Worm (Caenorhabditis elegans) whole organism, young adult: Measurements from ENCODE around the gene mai-2.

Experiments
- B0019.2 ChIP-seq: fragments of 200-800 bp; sonication (Bioruptor generic); conservative IDR thresholded peaks from 2 replicates; pipeline ENCODE4 v1.3.6; 2022; ENCODE audit warnings: missing genetic modification reagents, missing genetic modification characterization, missing compliant biosample characterization
- B0336.3 ChIP-seq: fragments of 200-800 bp; sonication (Bioruptor generic); IDR thresholded peaks from 2 replicates; pipeline ENCODE4 v1.3.6; 2022; ENCODE audit warnings: missing genetic modification characterization, missing compliant biosample characterization
- F37B4.10 ChIP-seq: fragments of 200-800 bp; sonication (Bioruptor generic); IDR thresholded peaks from 2 replicates; pipeline ENCODE4 v1.3.6; 2022; ENCODE audit warnings: missing genetic modification characterization, missing compliant biosample characterization
- F39B2.1 ChIP-seq: fragments of 200-800 bp; sonication (Bioruptor generic); IDR thresholded peaks from 2 replicates; pipeline ENCODE4 v1.3.6; 2022; ENCODE audit warnings: missing genetic modification reagents, missing genetic modification characterization, missing compliant biosample characterization
- F49E8.2 ChIP-seq: sonication (generic microtip); optimal IDR thresholded peaks from 3 replicates; lab custom pipeline; 2017; ENCODE audit warnings: missing genetic modification characterization, mild to moderate bottlenecking, missing compliant biosample characterization, antibody characterized with exemption, moderate library complexity; ENCODE audit not compliant: insufficient read depth
- F57A8.1 ChIP-seq: fragments of 200-800 bp; sonication (Bioruptor generic); optimal IDR thresholded peaks from 2 replicates; lab custom pipeline; 2018; ENCODE audit warnings: mild to moderate bottlenecking, missing genetic modification characterization, moderate library complexity, missing compliant biosample characterization
- T07F8.4 ChIP-seq: sonication (generic microtip); optimal IDR thresholded peaks from 2 replicates; lab custom pipeline; 2016; ENCODE audit warnings: mild to moderate bottlenecking, missing genetic modification characterization, moderate library complexity, missing compliant biosample characterization
- Y79H2A.3 ChIP-seq: fragments of 200-800 bp; sonication (Bioruptor generic); conservative IDR thresholded peaks from 2 replicates; pipeline ENCODE4 v1.3.6; 2022; ENCODE audit warnings: missing genetic modification reagents, missing genetic modification characterization, missing compliant biosample characterization
- attf-5 ChIP-seq: fragments of 200-800 bp; sonication (Bioruptor generic); optimal IDR thresholded peaks from 2 replicates; lab custom pipeline; 2018; ENCODE audit warnings: mild to moderate bottlenecking, missing genetic modification characterization, missing compliant biosample characterization
- attf-6 ChIP-seq: fragments of 200-800 bp; sonication (Bioruptor generic); IDR thresholded peaks from 2 replicates; pipeline ENCODE4 v1.3.6; 2022; ENCODE audit warnings: missing genetic modification reagents, missing genetic modification characterization, missing compliant biosample characterization
- ccch-3 ChIP-seq: fragments of 200-800 bp; sonication (Bioruptor generic); optimal IDR thresholded peaks from 2 replicates; lab custom pipeline; 2018; ENCODE audit warnings: mild to moderate bottlenecking, missing genetic modification characterization, missing compliant biosample characterization
- cebp-1 ChIP-seq, 2 experiments: fragments of 200-800 bp in 1 of 2; sonication (Bioruptor generic) in 1 of 2; sonication (generic microtip) in 1 of 2; IDR thresholded peaks in 1 of 2; optimal IDR thresholded peaks in 1 of 2; 2 replicates each; pipeline versions ENCODE4 v1.3.6 to Lab custom; 2017 to 2022; ENCODE audit warnings: missing compliant biosample characterization in 2 of 2, missing genetic modification characterization in 2 of 2, mild to moderate bottlenecking in 1 of 2, missing genetic modification reagents in 1 of 2, moderate library complexity in 1 of 2
- ceh-100 ChIP-seq: fragments of 200-800 bp; sonication (Bioruptor generic); IDR thresholded peaks from 2 replicates; pipeline ENCODE4 v1.3.6; 2022; ENCODE audit warnings: missing genetic modification reagents, missing genetic modification characterization, missing compliant biosample characterization
- ceh-27 ChIP-seq: fragments of 200-800 bp; sonication (Bioruptor generic); optimal IDR thresholded peaks from 2 replicates; lab custom pipeline; 2018; ENCODE audit warnings: mild to moderate bottlenecking, missing genetic modification characterization, moderate library complexity, missing compliant biosample characterization
- ceh-91 ChIP-seq: fragments of 200-800 bp; sonication (Bioruptor generic); IDR thresholded peaks from 2 replicates; pipeline ENCODE4 v1.3.6; 2022; ENCODE audit warnings: missing genetic modification reagents, missing genetic modification characterization, missing compliant biosample characterization
- die-1 ChIP-seq: sonication (generic microtip); optimal IDR thresholded peaks from 2 replicates; lab custom pipeline; 2016; ENCODE audit warnings: missing genotype, mild to moderate bottlenecking, missing genetic modification characterization, missing compliant biosample characterization
- dox-1 ChIP-seq: fragments of 200-800 bp; sonication (Bioruptor generic); IDR thresholded peaks from 2 replicates; pipeline ENCODE4 v1.3.6; 2022; ENCODE audit warnings: missing genetic modification reagents, missing genetic modification characterization, missing compliant biosample characterization
- dpff-1 ChIP-seq: sonication (generic microtip); optimal IDR thresholded peaks from 2 replicates; lab custom pipeline; 2017; ENCODE audit warnings: mild to moderate bottlenecking, missing genetic modification characterization, missing compliant biosample characterization
- egl-18 ChIP-seq: fragments of 200-800 bp; sonication (Bioruptor generic); IDR thresholded peaks from 2 replicates; pipeline ENCODE4 v1.3.6; 2022; ENCODE audit warnings: missing genetic modification reagents, missing genetic modification characterization, missing compliant biosample characterization
- ets-4 ChIP-seq: fragments of 200-800 bp; sonication (Bioruptor generic); optimal IDR thresholded peaks from 2 replicates; lab custom pipeline; 2018; ENCODE audit warnings: mild to moderate bottlenecking, missing genetic modification characterization, missing compliant biosample characterization
- him-1 ChIP-seq: sonication (generic microtip); optimal IDR thresholded peaks from 2 replicates; lab custom pipeline; 2016; ENCODE audit warnings: missing genotype, missing genetic modification reagents, missing genetic modification characterization, missing compliant biosample characterization
- hlh-26 ChIP-seq: fragments of 200-800 bp; sonication (Bioruptor generic); conservative IDR thresholded peaks from 2 replicates; pipeline ENCODE4 v1.3.6; 2022; ENCODE audit warnings: missing genetic modification reagents, missing genetic modification characterization, missing compliant biosample characterization
- hmg-20 ChIP-seq: fragments of 200-800 bp; sonication (Bioruptor generic); IDR thresholded peaks from 2 replicates; pipeline ENCODE4 v1.3.6; 2022; ENCODE audit warnings: missing genetic modification reagents, missing genetic modification characterization, missing compliant biosample characterization
- hsf-1 ChIP-seq: fragments of 200-800 bp; sonication (Bioruptor generic); IDR thresholded peaks from 2 replicates; pipeline ENCODE4 v1.3.6; 2022; ENCODE audit warnings: missing genetic modification reagents, missing genetic modification characterization, missing compliant biosample characterization
- lin-26 ChIP-seq: fragments of 200-800 bp; sonication (Bioruptor generic); IDR thresholded peaks from 2 replicates; pipeline ENCODE4 v1.3.6; 2022; ENCODE audit warnings: missing genetic modification reagents, missing genetic modification characterization, missing compliant biosample characterization
- lsl-1 ChIP-seq: fragments of 200-800 bp; sonication (Bioruptor generic); optimal IDR thresholded peaks from 2 replicates; lab custom pipeline; 2018; ENCODE audit warnings: mild to moderate bottlenecking, missing genetic modification characterization, moderate library complexity, missing compliant biosample characterization
- madf-3 ChIP-seq: fragments of 200-800 bp; sonication (Bioruptor generic); IDR thresholded peaks from 2 replicates; pipeline ENCODE4 v1.3.6; 2022; ENCODE audit warnings: missing genetic modification reagents, missing genetic modification characterization, missing compliant biosample characterization
- madf-6 ChIP-seq: fragments of 200-800 bp; sonication (Bioruptor generic); IDR thresholded peaks from 2 replicates; pipeline ENCODE4 v1.3.6; 2022; ENCODE audit warnings: missing genetic modification reagents, missing genetic modification characterization, missing compliant biosample characterization
- mel-28 ChIP-seq: sonication (generic microtip); optimal IDR thresholded peaks from 2 replicates; lab custom pipeline; 2016; ENCODE audit warnings: borderline replicate concordance, mild to moderate bottlenecking, missing genetic modification characterization, missing compliant biosample characterization
- nfya-1 ChIP-seq: sonication (generic microtip); optimal IDR thresholded peaks from 2 replicates; lab custom pipeline; 2017; ENCODE audit warnings: antibody characterized with exemption, missing compliant biosample characterization, missing genetic modification characterization, borderline replicate concordance; ENCODE audit not compliant: insufficient read depth
- nfya-2 ChIP-seq: fragments of 200-800 bp; sonication (Bioruptor generic); IDR thresholded peaks from 2 replicates; pipeline ENCODE4 v1.3.6; 2022; ENCODE audit warnings: missing genetic modification reagents, missing genetic modification characterization, missing compliant biosample characterization
- nhr-179 ChIP-seq: sonication (generic microtip); optimal IDR thresholded peaks from 2 replicates; lab custom pipeline; 2016; ENCODE audit warnings: mild to moderate bottlenecking, missing genetic modification characterization, missing compliant biosample characterization
- pbrm-1 ChIP-seq: fragments of 200-800 bp; sonication (Bioruptor generic); IDR thresholded peaks from 2 replicates; pipeline ENCODE4 v1.3.6; 2022; ENCODE audit warnings: missing genetic modification reagents, missing genetic modification characterization, missing compliant biosample characterization
- pha-4 ChIP-seq: fragments of 150-350 bp; sonication (generic microtip); optimal IDR thresholded peaks from 2 replicates; lab custom pipeline; 2014; ENCODE audit warnings: missing biosample characterization, missing genetic modification reagents, missing genetic modification characterization
- rcor-1 ChIP-seq: fragments of 200-800 bp; sonication (Bioruptor generic); IDR thresholded peaks from 2 replicates; pipeline ENCODE4 v1.3.6; 2022; ENCODE audit warnings: missing genetic modification reagents, missing genetic modification characterization, missing compliant biosample characterization
- rpc-1 ChIP-seq, 2 experiments: fragments of 150-350 bp in 1 of 2; sonication (generic microtip) in 1 of 2; optimal IDR thresholded peaks; 2 replicates each; lab custom pipeline; 2014 to 2018; ENCODE audit warnings: missing biosample characterization in 1 of 2, missing genetic modification characterization in 1 of 2, missing genetic modification reagents in 1 of 2, missing genotype in 1 of 2
- sdz-38 ChIP-seq: sonication (generic microtip); optimal IDR thresholded peaks from 2 replicates; lab custom pipeline; 2016; ENCODE audit warnings: missing genotype, missing genetic modification characterization, missing compliant biosample characterization
- snpc-1.3 ChIP-seq: sonication (generic microtip); optimal IDR thresholded peaks from 2 replicates; lab custom pipeline; 2017; ENCODE audit warnings: missing genetic modification characterization, mild to moderate bottlenecking, missing compliant biosample characterization, antibody characterized with exemption, moderate library complexity, missing genotype, missing genetic modification reagents; ENCODE audit not compliant: insufficient read depth
- snpc-3.4 ChIP-seq: sonication (generic microtip); optimal IDR thresholded peaks from 2 replicates; lab custom pipeline; 2017; ENCODE audit warnings: missing genetic modification characterization, mild to moderate bottlenecking, missing compliant biosample characterization, antibody characterized with exemption, moderate library complexity, missing genotype, missing genetic modification reagents
- snpc-4 ChIP-seq, 5 experiments: fragments of 150-350 bp in 1 of 5; sonication (generic microtip) in 4 of 5; optimal IDR thresholded peaks; 2 replicates each; lab custom pipeline; 2014 to 2018; ENCODE audit warnings: missing genetic modification characterization in 5 of 5, missing biosample characterization in 3 of 5, antibody characterized with exemption in 2 of 5, mild to moderate bottlenecking in 2 of 5, missing compliant biosample characterization in 2 of 5, missing genotype in 2 of 5, moderate library complexity in 2 of 5, missing genetic modification reagents in 1 of 5
- sptf-2 ChIP-seq: fragments of 200-800 bp; sonication (Bioruptor generic); optimal IDR thresholded peaks from 2 replicates; lab custom pipeline; 2018; ENCODE audit warnings: mild to moderate bottlenecking, missing genetic modification characterization, missing compliant biosample characterization
- unc-62 ChIP-seq: fragments of 150-350 bp; optimal IDR thresholded peaks from 2 replicates; lab custom pipeline; 2014; ENCODE audit warnings: missing biosample characterization, missing genetic modification reagents, missing genetic modification characterization
- xnd-1 ChIP-seq: sonication (generic microtip); optimal IDR thresholded peaks from 2 replicates; lab custom pipeline; 2016; ENCODE audit warnings: missing genotype, missing genetic modification reagents, missing genetic modification characterization, missing compliant biosample characterization
- ztf-18 ChIP-seq: sonication (generic microtip); optimal IDR thresholded peaks from 2 replicates; lab custom pipeline; 2016; ENCODE audit warnings: missing genotype, mild to moderate bottlenecking, missing genetic modification characterization, missing compliant biosample characterization
- ztf-26 ChIP-seq: sonication (generic microtip); optimal IDR thresholded peaks from 2 replicates; lab custom pipeline; 2017; ENCODE audit warnings: missing genetic modification characterization, missing compliant biosample characterization
- ztf-28 ChIP-seq: fragments of 200-800 bp; sonication (Bioruptor generic); IDR thresholded peaks from 2 replicates; pipeline ENCODE4 v1.3.6; 2022; ENCODE audit warnings: missing genetic modification reagents, missing genetic modification characterization, missing compliant biosample characterization
- ztf-3 ChIP-seq: fragments of 200-800 bp; sonication (Bioruptor generic); optimal IDR thresholded peaks from 2 replicates; lab custom pipeline; 2018; ENCODE audit warnings: mild to moderate bottlenecking, missing genetic modification characterization, missing compliant biosample characterization

The mai-2 gene

ce11 chrIV:3338676-3339075 lies 47.0 kb upstream of the mai-2 start, which contains the start of gene hrpa-1 (continued):
- TF ChIP-seq sptf-2 (GFP tag; lab: Kevin White, UChicago) (no peak), madf-6 (peak; percentile 61), ztf-28 (no peak), snpc-1.3 (tag; lab: Kevin White, UChicago) (peak; percentile 52), dpff-1 (no peak), egl-18 (GFP tag; lab: Robert Waterston, UW) (no peak), pha-4 (no peak), ets-4 (GFP tag; lab: Kevin White, UChicago) (no peak), attf-5 (GFP tag; lab: Kevin White, UChicago) (peak; percentile 45), him-1 (peak; percentile 9), F37B4.10 (GFP tag; lab: Robert Waterston, UW) (no peak), F57A8.1 (GFP tag; lab: Kevin White, UChicago) (no peak), nhr-179 (no peak), ztf-3 (GFP tag; lab: Kevin White, UChicago) (no peak), snpc-3.4 (peak; percentile 35), ztf-26 (tag; lab: Kevin White, UChicago) (no peak), B0336.3 (GFP tag; lab: Robert Waterston, UW) (no peak), F39B2.1 (GFP tag; lab: Robert Waterston, UW) (no peak), unc-62 (GFP tag; lab: Kevin White, UChicago) (no peak), rpc-1 (optimal IDR thresholded peaks at IDR 0.05; lab: Kevin White, UChicago) (no peak), rpc-1 (tag; optimal IDR thresholded peaks at IDR 0.05; lab: Kevin White, UChicago) (no peak), die-1 (no peak), dox-1 (GFP tag; lab: Robert Waterston, UW) (peak; percentile 79), ceh-91 (GFP tag; lab: Robert Waterston, UW) (peak; percentile 63; the same call in 1 of the 2 replicates), pbrm-1 (GFP tag; lab: Robert Waterston, UW) (peak; percentile 44; the same call in 1 of the 2 replicates), nfya-1 (no peak), rcor-1 (GFP tag; lab: Robert Waterston, UW) (peak; percentile 57), lin-26 (no peak), hsf-1 (GFP tag; lab: Robert Waterston, UW) (peak; percentile 83), hlh-26 (no peak), xnd-1 (tag; lab: Kevin White, UChicago) (no peak), Y79H2A.3 (GFP tag; lab: Robert Waterston, UW) (no peak), sdz-38 (tag; lab: Kevin White, UChicago) (no peak), attf-6 (GFP tag; lab: Robert Waterston, UW) (no peak), ceh-100 (GFP tag; lab: Robert Waterston, UW) (no peak), mel-28 (tag; lab: Kevin White, UChicago) (no peak), snpc-4 (GFP tag; optimal IDR thresholded peaks at IDR 0.05; lab: Kevin White, UChicago) (peak; percentile 16), snpc-4 (tag; optimal IDR thresholded peaks at IDR 0.05; lab: Kevin White, UChicago) (peak in 3 of 4 experiments; percentile 3 to 51 (median 11)), lsl-1 (GFP tag; lab: Kevin White, UChicago) (peak; percentile 54), ztf-18 (tag; lab: Kevin White, UChicago) (peak; percentile 2), cebp-1 (GFP tag; IDR thresholded peaks at IDR 0.05; lab: Robert Waterston, UW) (no peak), cebp-1 (tag; optimal IDR thresholded peaks at IDR 0.05; lab: Kevin White, UChicago) (no peak), madf-3 (GFP tag; lab: Robert Waterston, UW) (peak; percentile 99), ccch-3 (GFP tag; lab: Kevin White, UChicago) (no peak), ceh-27 (GFP tag; lab: Kevin White, UChicago) (no peak), F49E8.2 (tag; lab: Kevin White, UChicago) (peak; percentile 33), T07F8.4 (tag; lab: Kevin White, UChicago) (no peak), nfya-2 (no peak), hmg-20 (GFP tag; lab: Robert Waterston, UW) (no peak), B0019.2 (GFP tag; lab: Robert Waterston, UW) (no peak)
